Worm (Caenorhabditis elegans) whole organism, L4 larva: Measurements from ENCODE around the gene srh-180.

Experiments used
- Y48G9A.11 ChIP-seq: fragments of 200-800 bp; sonication (Bioruptor generic); IDR thresholded peaks from 2 replicates; pipeline ENCODE4 v1.3.6; 2022; ENCODE audit warnings: missing genetic modification reagents, missing genetic modification characterization, missing compliant biosample characterization
- gei-8 ChIP-seq: fragments of 200-800 bp; sonication (Bioruptor generic); optimal IDR thresholded peaks from 2 replicates; lab custom pipeline; 2018; ENCODE audit warnings: mild to moderate bottlenecking, missing genetic modification characterization, missing compliant biosample characterization
- lin-29 ChIP-seq: fragments of 200-800 bp; sonication (Bioruptor generic); IDR thresholded peaks from 2 replicates; pipeline ENCODE4 v1.3.6; 2022; ENCODE audit warnings: missing genetic modification reagents, missing genetic modification characterization, missing compliant biosample characterization
- pha-4 ChIP-seq, 2 experiments: fragments of 150-350 bp in 1 of 2; fragments of 200-800 bp in 1 of 2; sonication (Bioruptor generic) in 1 of 2; IDR thresholded peaks in 1 of 2; optimal IDR thresholded peaks in 1 of 2; 2 replicates each; pipeline versions ENCODE4 v1.3.6 to Lab custom; 2014 to 2022; ENCODE audit warnings: missing genetic modification characterization in 2 of 2, missing genetic modification reagents in 2 of 2, missing biosample characterization in 1 of 2, missing compliant biosample characterization in 1 of 2

DNA sequence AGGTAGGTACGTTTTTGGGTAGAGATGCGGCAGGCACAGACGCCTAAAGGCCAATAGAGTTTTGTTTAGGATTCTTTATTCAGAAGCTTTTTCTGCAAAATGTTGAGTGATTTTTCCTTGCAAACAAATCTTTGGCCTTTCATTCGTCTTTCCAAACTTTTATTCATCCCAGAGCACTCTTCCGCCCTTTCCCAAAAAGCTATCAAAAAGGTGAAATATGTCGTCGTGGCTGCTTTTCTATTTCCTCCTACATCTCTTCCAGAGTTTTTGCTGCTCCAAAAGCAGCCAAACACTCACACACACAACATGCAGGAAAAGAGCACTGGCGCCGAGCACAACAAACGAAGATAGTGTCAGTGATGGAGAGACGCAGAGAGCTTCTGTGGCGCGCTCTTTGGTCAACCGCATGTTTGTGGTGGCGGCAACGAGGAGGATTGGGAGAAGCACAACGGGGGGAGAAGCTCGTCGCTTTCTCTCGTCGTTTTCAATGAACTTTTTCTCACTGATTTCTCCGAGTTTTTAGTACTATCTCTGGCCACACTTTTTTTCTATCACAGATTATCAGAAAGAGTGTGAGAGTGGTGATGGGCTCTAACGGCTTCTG lies 33.5 kb downstream of the srh-180 start:
- no peak for TF ChIP-seq Y48G9A.11 (GFP tag; lab: Robert Waterston, UW)
- no peak for TF ChIP-seq lin-29 (GFP tag; lab: Robert Waterston, UW)
- TF ChIP-seq pha-4 (GFP tag; IDR thresholded peaks at IDR 0.05; lab: Robert Waterston, UW): no peak; the same call in 1 of the 2 replicates
- TF ChIP-seq pha-4 (tag; optimal IDR thresholded peaks at IDR 0.05; lab: Kevin White, UChicago): no peak
- TF ChIP-seq gei-8 (GFP tag; lab: Kevin White, UChicago): no peak
